Worm (Caenorhabditis elegans) whole organism, L3 larva: Measurements from ENCODE around the gene pole-4.
A peak's percentile ranks its signal among the peaks of the same experiment; 100 is the strongest.

Source experiments
- R02D3.7 ChIP-seq: fragments of 150-350 bp; optimal IDR thresholded peaks from 2 replicates; lab custom pipeline; 2014; ENCODE audit warnings: missing biosample characterization, missing genetic modification characterization
- ZK546.5 ChIP-seq: sonication (generic microtip); optimal IDR thresholded peaks from 2 replicates; lab custom pipeline; 2017; ENCODE audit warnings: missing biosample characterization, missing genetic modification characterization
- aly-2 ChIP-seq: fragments of 150-350 bp; optimal IDR thresholded peaks from 2 replicates; lab custom pipeline; 2014; ENCODE audit warnings: missing biosample characterization, missing genetic modification characterization
- ama-1 ChIP-seq: fragments of 150-350 bp; optimal IDR thresholded peaks from 2 replicates; lab custom pipeline; 2018
- ceh-16 ChIP-seq: sonication (generic microtip); optimal IDR thresholded peaks from 2 replicates; lab custom pipeline; 2017; ENCODE audit warnings: missing biosample characterization, missing genetic modification characterization
- ceh-28 ChIP-seq: fragments of 150-350 bp; optimal IDR thresholded peaks from 2 replicates; lab custom pipeline; 2014; ENCODE audit warnings: missing biosample characterization, missing genetic modification reagents, missing genetic modification characterization
- ceh-82 ChIP-seq: fragments of 150-350 bp; optimal IDR thresholded peaks from 2 replicates; lab custom pipeline; 2014; ENCODE audit warnings: missing biosample characterization, missing genetic modification characterization
- ceh-9 ChIP-seq: sonication (generic microtip); optimal IDR thresholded peaks from 2 replicates; lab custom pipeline; 2018; ENCODE audit warnings: missing biosample characterization, missing genetic modification characterization
- daf-12 ChIP-seq: fragments of 150-350 bp; optimal IDR thresholded peaks from 2 replicates; lab custom pipeline; 2014; ENCODE audit warnings: missing biosample characterization, missing genetic modification reagents, missing genetic modification characterization
- egl-27 ChIP-seq: sonication (generic microtip); optimal IDR thresholded peaks from 4 replicates; lab custom pipeline; 2017; ENCODE audit warnings: missing biosample characterization, missing genetic modification reagents, missing genetic modification characterization
- egl-5 ChIP-seq: fragments of 150-350 bp; optimal IDR thresholded peaks from 2 replicates; lab custom pipeline; 2017; ENCODE audit warnings: missing biosample characterization, missing genetic modification reagents, missing genetic modification characterization, inconsistent platforms
- elt-1 ChIP-seq: fragments of 150-350 bp; optimal IDR thresholded peaks from 2 replicates; lab custom pipeline; 2014; ENCODE audit warnings: missing biosample characterization, missing genetic modification characterization
- elt-3 ChIP-seq, 3 experiments: fragments of 150-350 bp in 1 of 3; sonication (generic microtip) in 2 of 3; optimal IDR thresholded peaks; 2 replicates in 2 of 3; 4 replicates in 1 of 3; lab custom pipeline; 2014 to 2017; ENCODE audit warnings: missing biosample characterization in 3 of 3, missing genetic modification characterization in 3 of 3
- eor-1 ChIP-seq, 2 experiments: fragments of 150-350 bp; optimal IDR thresholded peaks; 2 replicates each; lab custom pipeline; 2014 to 2018; ENCODE audit warnings: missing biosample characterization in 2 of 2, missing genetic modification characterization in 2 of 2
- fkh-10 ChIP-seq: sonication (generic microtip); optimal IDR thresholded peaks from 2 replicates; lab custom pipeline; 2017; ENCODE audit warnings: missing biosample characterization, missing genetic modification reagents, missing genetic modification characterization
- fkh-2 ChIP-seq: fragments of 150-350 bp; optimal IDR thresholded peaks from 2 replicates; lab custom pipeline; 2014; ENCODE audit warnings: missing biosample characterization, missing genetic modification reagents, missing genetic modification characterization
- fos-1 ChIP-seq: fragments of 150-350 bp; optimal IDR thresholded peaks from 2 replicates; lab custom pipeline; 2014; ENCODE audit warnings: missing biosample characterization, missing genetic modification characterization
- hmg-11 ChIP-seq: sonication (generic microtip); optimal IDR thresholded peaks from 2 replicates; lab custom pipeline; 2016; ENCODE audit warnings: missing genetic modification characterization, missing compliant biosample characterization
- jun-1 ChIP-seq: fragments of 150-350 bp; optimal IDR thresholded peaks from 2 replicates; lab custom pipeline; 2014; ENCODE audit warnings: missing biosample characterization, missing genetic modification reagents, missing genetic modification characterization
- lin-15B ChIP-seq: fragments of 150-350 bp; optimal IDR thresholded peaks from 2 replicates; lab custom pipeline; 2014; ENCODE audit warnings: missing biosample characterization, missing genetic modification characterization
- lin-39 ChIP-seq: fragments of 150-350 bp; optimal IDR thresholded peaks from 2 replicates; lab custom pipeline; 2018; ENCODE audit warnings: missing biosample characterization, missing genetic modification reagents, missing genetic modification characterization
- mdl-1 ChIP-seq: fragments of 150-350 bp; optimal IDR thresholded peaks from 2 replicates; lab custom pipeline; 2014; ENCODE audit warnings: missing biosample characterization, missing genetic modification characterization
- mml-1 ChIP-seq: fragments of 150-350 bp; sonication (generic microtip); optimal IDR thresholded peaks from 3 replicates; lab custom pipeline; 2014; ENCODE audit warnings: missing biosample characterization, missing genetic modification characterization
- nfya-1 ChIP-seq: sonication (generic microtip); optimal IDR thresholded peaks from 2 replicates; lab custom pipeline; 2017; ENCODE audit warnings: missing genetic modification characterization, mild to moderate bottlenecking, missing compliant biosample characterization, antibody characterized with exemption, moderate library complexity; ENCODE audit not compliant: insufficient read depth
- nhr-11 ChIP-seq: fragments of 150-350 bp; optimal IDR thresholded peaks from 2 replicates; lab custom pipeline; 2014; ENCODE audit warnings: missing biosample characterization, missing genetic modification characterization
- nhr-12 ChIP-seq: fragments of 150-350 bp; optimal IDR thresholded peaks from 2 replicates; lab custom pipeline; 2014; ENCODE audit warnings: missing biosample characterization, missing genetic modification characterization
- nhr-23 ChIP-seq: fragments of 150-350 bp; optimal IDR thresholded peaks from 2 replicates; lab custom pipeline; 2014; ENCODE audit warnings: missing biosample characterization, missing genetic modification reagents, missing genetic modification characterization
- nhr-237 ChIP-seq: fragments of 150-350 bp; optimal IDR thresholded peaks from 2 replicates; lab custom pipeline; 2014; ENCODE audit warnings: missing biosample characterization, missing genetic modification characterization
- nhr-28 ChIP-seq: fragments of 150-350 bp; optimal IDR thresholded peaks from 2 replicates; lab custom pipeline; 2014; ENCODE audit warnings: missing biosample characterization, missing genetic modification characterization
- nhr-67 ChIP-seq: fragments of 150-350 bp; optimal IDR thresholded peaks from 2 replicates; lab custom pipeline; 2014; ENCODE audit warnings: missing biosample characterization, missing genetic modification characterization
- nhr-77 ChIP-seq: fragments of 150-350 bp; optimal IDR thresholded peaks from 2 replicates; lab custom pipeline; 2014; ENCODE audit warnings: missing biosample characterization, missing genetic modification characterization
- pha-4 ChIP-seq: fragments of 150-350 bp; optimal IDR thresholded peaks from 2 replicates; lab custom pipeline; 2014; ENCODE audit warnings: missing biosample characterization, missing genetic modification reagents, missing genetic modification characterization
- pqm-1 ChIP-seq: fragments of 150-350 bp; optimal IDR thresholded peaks from 2 replicates; lab custom pipeline; 2017; ENCODE audit warnings: missing biosample characterization, missing genetic modification characterization, inconsistent platforms
- sea-2 ChIP-seq: fragments of 150-350 bp; sonication (generic microtip); optimal IDR thresholded peaks from 4 replicates; lab custom pipeline; 2014; ENCODE audit warnings: missing biosample characterization, missing genetic modification reagents, missing genetic modification characterization
- skn-1 ChIP-seq: fragments of 150-350 bp; optimal IDR thresholded peaks from 2 replicates; lab custom pipeline; 2014; ENCODE audit warnings: missing biosample characterization, missing genetic modification characterization
- snpc-4 ChIP-seq: fragments of 150-350 bp; optimal IDR thresholded peaks from 2 replicates; lab custom pipeline; 2014; ENCODE audit warnings: missing biosample characterization, missing genetic modification characterization
- unc-39 ChIP-seq: sonication (generic microtip); optimal IDR thresholded peaks from 4 replicates; lab custom pipeline; 2017; ENCODE audit warnings: missing biosample characterization, missing genetic modification characterization
- unc-62 ChIP-seq: fragments of 150-350 bp; sonication (generic microtip); optimal IDR thresholded peaks from 4 replicates; lab custom pipeline; 2014; ENCODE audit warnings: missing biosample characterization, missing genetic modification reagents, missing genetic modification characterization
- ztf-11 ChIP-seq: fragments of 150-350 bp; optimal IDR thresholded peaks from 2 replicates; lab custom pipeline; 2014; ENCODE audit warnings: missing biosample characterization, missing genetic modification characterization

pole-4 gene

ce11 chrII:14969320-14969950, at the start of gene pole-4, which contains the start of the genes nsun-5 and metl-2:
TSS of gene pole-4 (minus strand) at chrII:14969354.
TSS of gene nsun-5 (plus strand) at chrII:14969617.
TSS of gene metl-2 (plus strand) at chrII:14969900.
- peak; percentile 31 for TF ChIP-seq nhr-23 (tag; lab: Kevin White, UChicago)
- TF ChIP-seq ceh-82 (tag; lab: Kevin White, UChicago): no peak
- peak; percentile 49 for TF ChIP-seq nfya-1
- TF ChIP-seq snpc-4 (tag; lab: Kevin White, UChicago): peak; percentile 70
- TF ChIP-seq ceh-28 (tag; lab: Kevin White, UChicago): no peak
- no peak for TF ChIP-seq nhr-67 (tag; lab: Kevin White, UChicago)
- TF ChIP-seq nhr-11 (tag; lab: Kevin White, UChicago): no peak
- no peak for TF ChIP-seq fkh-10
- peak; percentile 3 for TF ChIP-seq hmg-11 (tag; lab: Kevin White, UChicago)
- no peak for TF ChIP-seq skn-1 (tag; lab: Kevin White, UChicago)
- TF ChIP-seq ZK546.5 (tag; lab: Kevin White, UChicago): no peak
- no peak for TF ChIP-seq nhr-12
- no peak for TF ChIP-seq fos-1 (tag; lab: Kevin White, UChicago)
- no peak for TF ChIP-seq ztf-11 (tag; lab: Kevin White, UChicago)
- TF ChIP-seq sea-2 (GFP tag; lab: Kevin White, UChicago): no peak
- TF ChIP-seq nhr-77 (tag; lab: Kevin White, UChicago): no peak
- TF ChIP-seq jun-1 (tag; lab: Kevin White, UChicago): no peak
- no peak for TF ChIP-seq ama-1 (lab: Kevin White, UChicago)
- TF ChIP-seq eor-1 (tag; optimal IDR thresholded peaks at IDR 0.05; lab: Kevin White, UChicago): no peak
- no peak for TF ChIP-seq ceh-9 (tag; lab: Kevin White, UChicago)
- no peak for TF ChIP-seq unc-62 (GFP tag; lab: Kevin White, UChicago)
- no peak for TF ChIP-seq ceh-16
- TF ChIP-seq elt-1 (tag; lab: Kevin White, UChicago): no peak
- no peak for TF ChIP-seq mml-1 (tag; lab: Kevin White, UChicago)
- TF ChIP-seq pha-4: peak; percentile 81
- peak; percentile 86 for TF ChIP-seq lin-15B (tag; lab: Kevin White, UChicago)
- TF ChIP-seq daf-12: no peak
- no peak for TF ChIP-seq pqm-1 (tag; lab: Kevin White, UChicago)
- no peak for TF ChIP-seq egl-27 (tag; lab: Kevin White, UChicago)
- no peak for TF ChIP-seq R02D3.7
- TF ChIP-seq aly-2 (tag; lab: Kevin White, UChicago): no peak
- no peak for TF ChIP-seq mdl-1 (tag; lab: Kevin White, UChicago)
- no peak for TF ChIP-seq fkh-2 (tag; lab: Kevin White, UChicago)

ce11 chrII:15018923-15019322, 49.8 kb upstream of the pole-4 start, which contains the start of gene Y53F4B.12:
TSS of gene Y53F4B.12 (plus strand) at chrII:15019223.
- TF ChIP-seq lin-39 (no peak), ztf-11 (tag; lab: Kevin White, UChicago) (no peak), aly-2 (tag; lab: Kevin White, UChicago) (no peak), sea-2 (GFP tag; lab: Kevin White, UChicago) (no peak), jun-1 (tag; lab: Kevin White, UChicago) (no peak), pqm-1 (tag; lab: Kevin White, UChicago) (no peak), elt-1 (tag; lab: Kevin White, UChicago) (no peak), nhr-11 (tag; lab: Kevin White, UChicago) (no peak), nfya-1 (no peak), fkh-10 (no peak), egl-5 (no peak), mdl-1 (tag; lab: Kevin White, UChicago) (no peak), nhr-77 (tag; lab: Kevin White, UChicago) (no peak), elt-3 (tag; optimal IDR thresholded peaks at IDR 0.05; lab: Kevin White, UChicago) (no peak), ZK546.5 (tag; lab: Kevin White, UChicago) (no peak), nhr-28 (no peak), pha-4 (no peak), unc-39 (tag; lab: Kevin White, UChicago) (no peak), nhr-12 (no peak), nhr-23 (tag; lab: Kevin White, UChicago) (no peak)

DNA sequence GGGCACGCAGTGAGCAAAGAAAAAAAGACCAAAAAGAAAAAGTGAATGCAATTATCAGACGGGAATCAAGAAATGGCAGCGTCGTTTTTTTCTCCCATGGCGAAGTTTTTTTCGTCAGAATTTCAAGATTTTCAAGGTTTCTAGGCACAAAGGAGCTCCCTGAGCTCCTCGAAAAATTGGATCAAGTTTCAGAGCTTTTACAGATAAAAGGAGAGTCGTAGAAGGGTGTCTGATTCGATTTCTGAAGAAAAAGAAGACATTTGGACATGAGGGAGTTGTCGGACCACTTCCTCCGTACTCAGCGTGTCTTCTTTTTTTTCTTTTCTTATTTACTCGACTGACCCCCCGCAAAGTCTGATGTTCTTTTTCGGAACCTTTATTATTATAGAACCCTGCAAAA, 46.5 kb upstream of the pole-4 start:
- peak; percentile 23 for TF ChIP-seq fkh-10
- TF ChIP-seq fos-1 (tag; lab: Kevin White, UChicago): no peak
- TF ChIP-seq nhr-237 (tag; lab: Kevin White, UChicago): no peak
- no peak for TF ChIP-seq ama-1 (lab: Kevin White, UChicago)
- TF ChIP-seq mdl-1 (tag; lab: Kevin White, UChicago): no peak
- TF ChIP-seq pha-4: no peak
